Fruit fly (Drosophila melanogaster) whole organism, adult: ENCODE data around the gene CG31347.
A peak's percentile ranks its signal among the peaks of the same experiment; 100 is the strongest.

Experiments
- CG11617 ChIP-seq: fragments of 200-800 bp; sonication (Bioruptor generic); optimal IDR thresholded peaks from 2 replicates; lab custom pipeline; 2017; ENCODE audit warnings: mild to moderate bottlenecking, missing biosample characterization, missing genetic modification reagents, missing genetic modification characterization
- CG12768 ChIP-seq: fragments of 200-800 bp; sonication (Bioruptor generic); optimal IDR thresholded peaks from 2 replicates; lab custom pipeline; 2017; ENCODE audit warnings: missing biosample characterization, missing genetic modification characterization, mild to moderate bottlenecking, moderate library complexity, missing genetic modification reagents
- CG33017 ChIP-seq: fragments of 200-800 bp; sonication (Bioruptor generic); optimal IDR thresholded peaks from 2 replicates; lab custom pipeline; 2018; ENCODE audit warnings: missing biosample characterization, mild to moderate bottlenecking, missing genetic modification characterization, moderate library complexity
- CG7045 ChIP-seq: fragments of 200-800 bp; sonication (Bioruptor generic); optimal IDR thresholded peaks from 2 replicates; lab custom pipeline; 2017; ENCODE audit warnings: missing biosample characterization, mild to moderate bottlenecking, missing genetic modification characterization
- Crg-1 ChIP-seq: fragments of 200-800 bp; sonication (Bioruptor generic); optimal IDR thresholded peaks from 2 replicates; lab custom pipeline; 2016; ENCODE audit warnings: missing biosample characterization, missing genetic modification characterization
- Hr96 ChIP-seq: fragments of 200-800 bp; sonication (Bioruptor generic); optimal IDR thresholded peaks from 2 replicates; lab custom pipeline; 2016; ENCODE audit warnings: missing biosample characterization, missing genetic modification characterization
- Mnt ChIP-seq: fragments of 200-800 bp; sonication (Bioruptor generic); optimal IDR thresholded peaks from 2 replicates; lab custom pipeline; 2016; ENCODE audit warnings: missing biosample characterization, mild to moderate bottlenecking, missing genetic modification characterization
- bab1 ChIP-seq: fragments of 200-800 bp; sonication (Bioruptor generic); optimal IDR thresholded peaks from 3 replicates; lab custom pipeline; 2019; ENCODE audit warnings: missing biosample characterization, mild to moderate bottlenecking, missing genetic modification characterization, moderate library complexity
- kay ChIP-seq: fragments of 200-800 bp; sonication (Bioruptor generic); peaks from one replicate; lab custom pipeline; 2016; ENCODE audit warnings: missing biosample characterization, missing genetic modification characterization, borderline replicate concordance
- ovo ChIP-seq: fragments of 200-800 bp; sonication (Bioruptor generic); optimal IDR thresholded peaks from 2 replicates; lab custom pipeline; 2016; ENCODE audit warnings: missing biosample characterization, missing genetic modification characterization
- tj ChIP-seq: fragments of 200-800 bp; sonication (Bioruptor generic); optimal IDR thresholded peaks from 3 replicates; lab custom pipeline; 2017; ENCODE audit warnings: missing biosample characterization, mild to moderate bottlenecking, missing genetic modification characterization, moderate library complexity

- TF ChIP-seq Crg-1 = no peak
- TF ChIP-seq tj (GFP tag; lab: Kevin White, UChicago) = no peak
- TF ChIP-seq CG7045 (GFP tag; lab: Kevin White, UChicago) = peak; percentile 52
- TF ChIP-seq CG12768 (GFP tag; lab: Kevin White, UChicago) = peak; percentile 7
- peak; percentile 33 for TF ChIP-seq CG11617
- no peak for TF ChIP-seq Hr96 (GFP tag; lab: Kevin White, UChicago)
- peak; percentile 92 for TF ChIP-seq kay (GFP tag; lab: Kevin White, UChicago)
- TF ChIP-seq bab1 (GFP tag; lab: Kevin White, UChicago) = no peak
- TF ChIP-seq ovo (GFP tag; lab: Kevin White, UChicago) = no peak
- no peak for TF ChIP-seq Mnt (GFP tag; lab: Kevin White, UChicago)
- peak; percentile 62 for TF ChIP-seq CG33017 (tag; lab: Kevin White, UChicago)
Measured at dm6 chr3R:12717588-12718535, 25.5 kb upstream of the CG31347 start.
